Fruit fly (Drosophila melanogaster): ENCODE results near the gene mthl10.

mthl10 gene

DNA sequence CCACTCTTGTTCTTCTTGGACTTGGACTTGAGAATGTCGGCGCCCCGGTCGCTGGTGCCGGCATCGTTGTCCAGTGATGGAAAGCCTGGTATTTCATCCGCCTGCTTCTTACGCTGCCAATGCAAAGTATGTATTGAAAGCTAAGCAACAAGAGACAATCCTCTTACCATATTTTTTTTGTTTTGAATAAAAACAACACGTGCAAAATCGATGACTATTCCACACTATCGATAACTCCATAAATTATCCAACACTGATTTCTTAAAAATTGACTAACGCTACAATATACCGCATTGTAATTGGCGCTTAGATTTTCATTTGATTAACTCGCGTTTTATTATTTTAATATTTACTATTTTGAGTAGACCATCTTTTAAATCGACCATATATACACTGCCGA lies 18.2 kb downstream of the mthl10 start, which contains the start of gene CG32344 (continued):
- TF ChIP-seq CG9876 (GFP tag; optimal IDR thresholded peaks at IDR 0.05), result no peak
- peak; percentile 56; the same call in 2 of the 3 replicates for TF ChIP-seq knrl (GFP tag; IDR thresholded peaks at IDR 0.05; ENCODE audit: partially characterized antibody)
- peak; percentile 42 for TF ChIP-seq Ets97D (GFP tag; optimal IDR thresholded peaks at IDR 0.05)
- no peak for TF ChIP-seq Bdp1 (GFP tag; optimal IDR thresholded peaks at IDR 0.05)
- no peak for TF ChIP-seq ranshi (GFP tag; IDR thresholded peaks at IDR 0.05)
- TF ChIP-seq CG14441 (GFP tag; IDR thresholded peaks at IDR 0.05), result no peak
- TF ChIP-seq gcm2 (GFP tag; optimal IDR thresholded peaks at IDR 0.05), result no peak
- no peak for TF ChIP-seq chn (GFP tag; optimal IDR thresholded peaks at IDR 0.05)
- TF ChIP-seq CG2712 (tag; optimal IDR thresholded peaks at IDR 0.05), result no peak
- no peak for TF ChIP-seq CG5245 (GFP tag; optimal IDR thresholded peaks at IDR 0.05)
- no peak for TF ChIP-seq Side (GFP tag; optimal IDR thresholded peaks at IDR 0.05)
- no peak for TF ChIP-seq kni (GFP tag; optimal IDR thresholded peaks at IDR 0.05)
- no peak for TF ChIP-seq CG15269 (tag; optimal IDR thresholded peaks at IDR 0.05)
- peak; percentile 28 for TF ChIP-seq CoRest (tag; optimal IDR thresholded peaks at IDR 0.05)
- peak; percentile 78 for TF ChIP-seq cwo (GFP tag; optimal IDR thresholded peaks at IDR 0.05)
- no peak for TF ChIP-seq aop (GFP tag; IDR thresholded peaks at IDR 0.05)
- no peak for TF ChIP-seq odd (GFP tag; optimal IDR thresholded peaks at IDR 0.05)
- no peak for TF ChIP-seq CG7372 (GFP tag; IDR thresholded peaks at IDR 0.05)
- TF ChIP-seq tll (GFP tag; optimal IDR thresholded peaks at IDR 0.05), result no peak
- no peak for TF ChIP-seq CG13424 (tag; optimal IDR thresholded peaks at IDR 0.05)
- no peak for TF ChIP-seq CG33557 (GFP tag; optimal IDR thresholded peaks at IDR 0.05)
- TF ChIP-seq CG12071 (GFP tag; optimal IDR thresholded peaks at IDR 0.05), result no peak
- peak; percentile 18 for TF ChIP-seq CG2120 (GFP tag; optimal IDR thresholded peaks at IDR 0.05)
- TF ChIP-seq CG2875 (GFP tag; optimal IDR thresholded peaks at IDR 0.05), result no peak
- no peak for TF ChIP-seq CG31388 (GFP tag; optimal IDR thresholded peaks at IDR 0.05)
- no peak for TF ChIP-seq Mes4 (GFP tag; optimal IDR thresholded peaks at IDR 0.05)
- TF ChIP-seq CG10267 (tag; optimal IDR thresholded peaks at IDR 0.05), result peak; percentile 96
- no peak for TF ChIP-seq CG9817 (tag; optimal IDR thresholded peaks at IDR 0.05)
- no peak for TF ChIP-seq Lim3 (GFP tag; IDR thresholded peaks at IDR 0.05)
- TF ChIP-seq Dbx (GFP tag; IDR thresholded peaks at IDR 0.05), result no peak
- TF ChIP-seq sisA (GFP tag; IDR thresholded peaks at IDR 0.05), result no peak
- no peak for TF ChIP-seq Abd-B (GFP tag; optimal IDR thresholded peaks at IDR 0.05)
- peak; percentile 62; the same call in 1 of the 2 replicates for TF ChIP-seq MBD-R2 (GFP tag; IDR thresholded peaks at IDR 0.05)
- TF ChIP-seq lmd (GFP tag; IDR thresholded peaks at IDR 0.05), result no peak
- no peak for TF ChIP-seq CG16815 (GFP tag; optimal IDR thresholded peaks at IDR 0.05)
- TF ChIP-seq br (optimal IDR thresholded peaks at IDR 0.05), result no peak
- TF ChIP-seq phol (tag; optimal IDR thresholded peaks at IDR 0.05), result peak; percentile 27
- no peak for TF ChIP-seq CG6854 (GFP tag; optimal IDR thresholded peaks at IDR 0.05)
- TF ChIP-seq ttk (GFP tag; IDR thresholded peaks at IDR 0.05), result no peak
- no peak for TF ChIP-seq CG31224 (GFP tag; IDR thresholded peaks at IDR 0.05)
- TF ChIP-seq Sox100B (GFP tag; optimal IDR thresholded peaks at IDR 0.05), result no peak
- no peak for TF ChIP-seq CG6683 (GFP tag; optimal IDR thresholded peaks at IDR 0.05)
- TF ChIP-seq CG8944 (GFP tag; optimal IDR thresholded peaks at IDR 0.05), result no peak
- no peak for TF ChIP-seq tio (GFP tag; optimal IDR thresholded peaks at IDR 0.05)
- TF ChIP-seq E2f2 (GFP tag; IDR thresholded peaks at IDR 0.05), result peak; percentile 90
- TF ChIP-seq caup (GFP tag; optimal IDR thresholded peaks at IDR 0.05; ENCODE audit: severe bottlenecking), result no peak
- TF ChIP-seq ara (GFP tag; IDR thresholded peaks at IDR 0.05), result no peak
- TF ChIP-seq CG3838 (GFP tag; optimal IDR thresholded peaks at IDR 0.05), result no peak
- TF ChIP-seq Dip3 (GFP tag; optimal IDR thresholded peaks at IDR 0.05), result no peak
- TF ChIP-seq Hr3 (GFP tag; optimal IDR thresholded peaks at IDR 0.05), result no peak
- TF ChIP-seq CG11696 (GFP tag; IDR thresholded peaks at IDR 0.05), result no peak
- peak; percentile 16 for TF ChIP-seq nmo (GFP tag; optimal IDR thresholded peaks at IDR 0.05)
